Fruit fly (Drosophila melanogaster): ENCODE results near the gene Idgf2.

dm6 chr2L:16451858-16452257 lies 4.7 kb downstream of the Idgf2 start:
- no peak for TF ChIP-seq pan (optimal IDR thresholded peaks at IDR 0.05)
- no peak for TF ChIP-seq usp (GFP tag; optimal IDR thresholded peaks at IDR 0.05)
- TF ChIP-seq CG8478 (optimal IDR thresholded peaks at IDR 0.05) = no peak
- no peak for TF ChIP-seq psq (optimal IDR thresholded peaks at IDR 0.05)
- no peak for TF ChIP-seq EcR (GFP tag; optimal IDR thresholded peaks at IDR 0.05)
